Worm (Caenorhabditis elegans): ENCODE data around the gene gtf-2H1.

DNA sequence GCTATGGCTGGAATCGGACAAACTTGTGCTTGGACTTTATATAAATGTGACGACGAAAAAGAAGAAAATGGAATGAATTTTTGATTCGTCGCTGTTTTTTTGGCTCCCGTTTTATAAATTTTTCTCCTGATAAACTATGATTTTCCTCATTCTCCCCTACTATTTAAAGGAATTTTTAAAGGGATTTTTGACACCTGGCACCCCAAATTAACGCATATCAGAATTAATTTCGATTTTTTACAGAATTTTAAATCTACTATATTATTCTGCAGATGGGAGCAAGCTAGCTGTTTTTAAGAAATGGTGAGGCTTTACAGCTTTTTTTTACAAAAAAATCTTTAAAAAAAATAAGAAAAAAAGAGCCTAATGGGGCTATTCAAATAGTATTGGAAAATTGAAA is 26.6 kb downstream of the gtf-2H1 start, which contains the start of gene coa-1:
- TF ChIP-seq pes-1 (GFP tag; IDR thresholded peaks at IDR 0.05) (no peak), ama-1 (optimal IDR thresholded peaks at IDR 0.05) (no peak)

Data from whole organism, early embryonic.